Worm (Caenorhabditis elegans): ENCODE results near the gene T02G5.15.

The T02G5.15 gene

ce11 chrII:7070434-7070833 lies 13.7 kb upstream of the T02G5.15 start:
- no peak for TF ChIP-seq unc-62 (GFP tag; optimal IDR thresholded peaks at IDR 0.05)

- TF ChIP-seq unc-62 (GFP tag; optimal IDR thresholded peaks at IDR 0.05) = no peak
These were observed 11.9 kb upstream of the T02G5.15 start, which contains the start of gene kars-1 for ce11 chrII:7072315-7072589. TSS of gene kars-1 (minus strand) at chrII:7072415.

ce11 chrII:7072590-7073536 lies 11.3 kb upstream of the T02G5.15 start:
- TF ChIP-seq unc-62 (GFP tag; optimal IDR thresholded peaks at IDR 0.05) = no peak

- TF ChIP-seq unc-62 (GFP tag; optimal IDR thresholded peaks at IDR 0.05) = no peak
These were observed 10.6 kb upstream of the T02G5.15 start, which contains the start of gene kat-1 for ce11 chrII:7073537-7073913. TSS of gene kat-1 (plus strand) at chrII:7073814.

ce11 chrII:7075564-7076228 lies 8.4 kb upstream of the T02G5.15 start, which contains the start of gene T02G5.7:
TSS of gene T02G5.7 (plus strand) at chrII:7075614.
- TF ChIP-seq unc-62 (GFP tag; optimal IDR thresholded peaks at IDR 0.05) = no peak

ce11 chrII:7090085-7090484 lies 6.0 kb downstream of the T02G5.15 start:
- TF ChIP-seq unc-62 (GFP tag; optimal IDR thresholded peaks at IDR 0.05) = no peak

ce11 chrII:7090852-7091251 lies 6.7 kb downstream of the T02G5.15 start:
- no peak for TF ChIP-seq unc-62 (GFP tag; optimal IDR thresholded peaks at IDR 0.05)

ce11 chrII:7093339-7093821 lies 9.3 kb downstream of the T02G5.15 start, which contains the start of gene T02G5.3:
TSS of gene T02G5.3 (plus strand) at chrII:7093389.
- no peak for TF ChIP-seq unc-62 (GFP tag; optimal IDR thresholded peaks at IDR 0.05)

ce11 chrII:7095970-7096369 lies 11.8 kb downstream of the T02G5.15 start:
- no peak for TF ChIP-seq unc-62 (GFP tag; optimal IDR thresholded peaks at IDR 0.05)

- no peak for TF ChIP-seq unc-62 (GFP tag; optimal IDR thresholded peaks at IDR 0.05)
These were observed 14.5 kb downstream of the T02G5.15 start, which contains the start of gene mct-5 for ce11 chrII:7098578-7098977. TSS of gene mct-5 (minus strand) at chrII:7098593.

ce11 chrII:7099231-7099630 lies 15.1 kb downstream of the T02G5.15 start:
- TF ChIP-seq unc-62 (GFP tag; optimal IDR thresholded peaks at IDR 0.05) = no peak

ce11 chrII:7100838-7101237 lies 16.7 kb downstream of the T02G5.15 start, which contains the start of gene mmaa-1:
TSS of gene mmaa-1 (minus strand) at chrII:7101165.
- no peak for TF ChIP-seq unc-62 (GFP tag; optimal IDR thresholded peaks at IDR 0.05)

- no peak for TF ChIP-seq unc-62 (GFP tag; optimal IDR thresholded peaks at IDR 0.05)
These were observed 18.2 kb downstream of the T02G5.15 start for ce11 chrII:7102288-7102687.

- TF ChIP-seq unc-62 (GFP tag; optimal IDR thresholded peaks at IDR 0.05) = no peak
These were observed 19.0 kb downstream of the T02G5.15 start for ce11 chrII:7103111-7103510.

ce11 chrII:7104794-7105613 lies 20.9 kb downstream of the T02G5.15 start, which contains the start of the genes farl-11 and rpl-33:
TSS of gene farl-11 (minus strand) at chrII:7105035.
TSS of gene rpl-33 (plus strand) at chrII:7105563.
- no peak for TF ChIP-seq unc-62 (GFP tag; optimal IDR thresholded peaks at IDR 0.05)

ce11 chrII:7106313-7106712 lies 22.2 kb downstream of the T02G5.15 start:
- no peak for TF ChIP-seq unc-62 (GFP tag; optimal IDR thresholded peaks at IDR 0.05)

Measured in whole organism, dauer.